Worm (Caenorhabditis elegans) whole organism, L4/young adult: ENCODE results near the gene Y51H7C.1.

ENCODE experiments used
- W03F9.2 ChIP-seq: fragments of 150-350 bp; optimal IDR thresholded peaks from 2 replicates; lab custom pipeline; 2014; ENCODE audit warnings: missing biosample characterization, missing genetic modification characterization
- dao-5 ChIP-seq: sonication (generic microtip); optimal IDR thresholded peaks from 2 replicates; lab custom pipeline; 2016; ENCODE audit warnings: missing genotype, missing genetic modification characterization, moderate library complexity, missing compliant biosample characterization
- him-1 ChIP-seq: sonication (generic microtip); optimal IDR thresholded peaks from 2 replicates; lab custom pipeline; 2016; ENCODE audit warnings: missing genotype, missing genetic modification reagents, missing genetic modification characterization, missing compliant biosample characterization

- TF ChIP-seq him-1 (no peak), W03F9.2 (no peak), dao-5 (no peak)
These were observed 10.4 kb downstream of the Y51H7C.1 start for ce11 chrII:1477975-1478374.
